Worm (Caenorhabditis elegans): ENCODE data around the gene anoh-1.
"Not testable (repeated sequence)": the region's sequence is repeated elsewhere in the genome, so short reads cannot be mapped to it uniquely, and the experiment has no call there.

anoh-1 gene

ce11 chrIII:13246265-13246664 lies at the start of gene anoh-1:
anoh-1 (plus strand) TSS chrIII:13246565.
- no peak for TF ChIP-seq W03F9.2 (tag; optimal IDR thresholded peaks at IDR 0.05)

DNA sequence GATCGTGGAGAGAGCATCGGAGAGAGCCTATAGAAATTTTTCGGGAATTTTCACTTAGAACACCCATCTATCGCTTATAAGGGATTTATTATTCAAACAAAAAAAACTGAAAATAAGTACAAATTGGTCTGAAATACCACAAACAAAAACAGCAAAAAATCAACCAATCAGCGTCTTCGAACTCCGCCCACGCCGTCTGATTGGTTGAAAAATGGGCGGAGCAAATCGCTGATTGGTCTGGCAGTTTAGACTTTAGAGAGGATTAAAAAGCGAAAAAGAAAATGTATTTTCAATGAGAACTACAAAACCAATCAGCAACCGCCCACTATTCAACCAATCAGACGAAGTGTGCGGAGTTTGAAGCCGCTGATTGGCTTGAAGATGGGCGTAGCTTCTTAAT lies 45.3 kb upstream of the anoh-1 start:
- TF ChIP-seq him-1 (tag; optimal IDR thresholded peaks at IDR 0.05) (no peak), dao-5 (tag; optimal IDR thresholded peaks at IDR 0.05) (no peak), W03F9.2 (tag; optimal IDR thresholded peaks at IDR 0.05) (no peak)

- TF ChIP-seq W03F9.2 (tag; optimal IDR thresholded peaks at IDR 0.05) (no peak), him-1 (tag; optimal IDR thresholded peaks at IDR 0.05) (no peak), dao-5 (tag; optimal IDR thresholded peaks at IDR 0.05) (no peak)
These were observed 44.5 kb upstream of the anoh-1 start for ce11 chrIII:13201901-13202300.

ce11 chrIII:13204682-13205081 lies 41.7 kb upstream of the anoh-1 start, which contains the start of gene Y39E4B.11:
Y39E4B.11 (plus strand) TSS chrIII:13204982.
- TF ChIP-seq dao-5 (tag; optimal IDR thresholded peaks at IDR 0.05) (no peak), him-1 (tag; optimal IDR thresholded peaks at IDR 0.05) (no peak), W03F9.2 (tag; optimal IDR thresholded peaks at IDR 0.05) (no peak)

DNA sequence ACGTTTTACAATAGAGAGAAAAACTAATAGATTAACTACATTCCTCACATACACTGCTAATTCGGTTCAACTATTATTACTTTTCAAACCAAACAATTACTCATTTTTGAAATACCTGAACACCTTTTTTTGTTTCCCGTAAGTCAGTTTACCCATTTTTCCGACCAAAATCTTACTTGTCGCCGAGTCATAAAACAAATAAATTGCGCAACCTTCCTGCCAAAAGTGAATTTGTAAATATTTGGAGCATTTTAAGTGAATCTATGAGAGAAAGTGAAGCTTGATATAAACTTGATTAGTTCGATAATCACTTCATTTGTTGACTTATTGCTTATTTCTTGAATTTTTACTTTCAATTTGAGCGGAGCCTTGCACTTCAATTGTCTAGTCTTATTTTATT lies 37.4 kb upstream of the anoh-1 start:
- no peak for TF ChIP-seq dao-5 (tag; optimal IDR thresholded peaks at IDR 0.05)
- TF ChIP-seq him-1 (tag; optimal IDR thresholded peaks at IDR 0.05), result no peak
- no peak for TF ChIP-seq W03F9.2 (tag; optimal IDR thresholded peaks at IDR 0.05)

DNA sequence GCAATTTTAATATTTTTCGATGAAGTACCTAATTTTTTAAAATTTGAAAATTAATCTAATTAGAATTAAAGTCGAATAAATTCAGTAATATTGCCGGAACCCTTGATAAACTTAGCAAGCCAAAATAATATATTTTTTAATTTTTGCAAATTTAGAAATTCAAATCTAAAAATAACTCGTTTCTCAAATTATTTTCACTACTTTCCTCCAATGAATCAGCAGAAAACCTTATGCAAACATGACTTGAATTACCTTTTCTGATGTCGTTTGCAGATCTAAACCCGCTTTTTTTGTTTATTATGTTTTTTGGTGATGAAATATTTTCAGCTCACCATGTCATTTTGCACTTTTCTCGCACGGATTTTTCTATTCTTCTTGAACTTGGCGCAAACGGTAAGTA lies 34.0 kb upstream of the anoh-1 start, which contains the start of gene tsp-3:
tsp-3 (plus strand) TSS at position 301 of the 400 bp plus-strand sequence.
- no peak for TF ChIP-seq dao-5 (tag; optimal IDR thresholded peaks at IDR 0.05)
- TF ChIP-seq him-1 (tag; optimal IDR thresholded peaks at IDR 0.05), result no peak
- no peak for TF ChIP-seq W03F9.2 (tag; optimal IDR thresholded peaks at IDR 0.05)

DNA sequence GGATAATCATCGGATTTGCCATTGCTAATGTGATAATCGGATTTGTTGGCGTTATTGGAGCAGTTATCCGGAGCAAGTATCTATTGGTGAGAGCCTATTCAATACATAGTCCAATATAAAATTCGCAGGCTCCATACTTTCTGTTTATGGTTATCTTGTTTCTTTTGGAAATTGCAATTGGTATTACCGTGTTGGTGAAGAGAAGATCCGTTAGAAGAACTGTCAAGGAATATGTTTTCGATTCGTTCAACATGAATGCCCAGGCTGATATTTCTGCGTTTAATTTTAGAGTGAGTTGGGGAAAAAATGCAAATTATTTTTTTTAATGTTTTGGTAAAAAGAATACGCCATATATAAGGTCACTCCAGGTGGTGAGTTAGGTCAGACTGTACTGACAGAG lies 33.3 kb upstream of the anoh-1 start:
- TF ChIP-seq W03F9.2 (tag; optimal IDR thresholded peaks at IDR 0.05) (no peak), him-1 (tag; optimal IDR thresholded peaks at IDR 0.05) (no peak), dao-5 (tag; optimal IDR thresholded peaks at IDR 0.05) (no peak)

DNA sequence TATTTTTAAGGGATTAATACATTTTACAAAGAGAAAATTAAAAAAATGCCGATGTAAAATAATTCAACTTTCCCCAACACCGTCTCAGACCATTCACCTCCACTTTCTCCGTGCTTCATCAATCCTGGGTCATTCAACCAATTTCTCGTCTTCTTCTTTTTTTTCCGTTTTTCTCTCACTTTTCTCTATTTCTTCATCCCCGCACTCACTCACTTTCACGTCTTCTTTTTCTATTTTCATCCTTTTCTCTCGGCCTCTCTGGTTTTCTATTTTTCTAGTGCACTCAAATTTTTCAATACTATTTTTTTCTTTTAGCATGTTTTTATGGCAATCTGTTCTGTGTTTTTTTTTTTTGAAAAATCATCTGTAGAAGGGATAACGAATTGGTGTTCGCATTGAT lies 30.7 kb upstream of the anoh-1 start:
- no peak for TF ChIP-seq dao-5 (tag; optimal IDR thresholded peaks at IDR 0.05)
- no peak for TF ChIP-seq W03F9.2 (tag; optimal IDR thresholded peaks at IDR 0.05)
- no peak for TF ChIP-seq him-1 (tag; optimal IDR thresholded peaks at IDR 0.05)

DNA sequence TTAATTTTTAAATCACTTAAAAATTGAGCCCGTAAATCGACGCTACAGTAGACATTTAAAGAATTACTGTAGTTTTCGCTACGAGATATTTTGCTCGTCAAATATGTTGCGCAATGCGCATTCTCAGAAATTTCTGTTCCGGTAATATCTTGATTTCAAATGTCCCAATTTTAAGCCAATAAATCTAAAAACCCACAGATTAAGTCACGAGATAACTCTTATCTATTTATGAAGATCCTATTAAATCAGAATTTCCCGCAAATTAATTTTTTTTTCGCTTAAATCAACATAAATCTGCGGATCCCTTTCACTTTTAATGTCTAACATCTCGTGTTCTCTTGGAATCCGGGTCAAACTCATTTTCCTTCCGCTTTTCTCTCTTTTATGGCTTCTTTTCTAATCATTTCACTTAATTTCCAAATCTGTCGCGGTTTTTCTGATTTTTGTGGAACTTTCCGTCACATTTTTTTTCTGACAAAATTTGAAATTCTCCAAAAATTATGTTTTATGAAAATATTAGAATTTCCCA lies 29.8 kb upstream of the anoh-1 start:
- TF ChIP-seq him-1 (tag; optimal IDR thresholded peaks at IDR 0.05) (no peak), dao-5 (tag; optimal IDR thresholded peaks at IDR 0.05) (no peak), W03F9.2 (tag; optimal IDR thresholded peaks at IDR 0.05) (no peak)

- no peak for TF ChIP-seq W03F9.2 (tag; optimal IDR thresholded peaks at IDR 0.05)
- TF ChIP-seq dao-5 (tag; optimal IDR thresholded peaks at IDR 0.05), result no peak
- TF ChIP-seq him-1 (tag; optimal IDR thresholded peaks at IDR 0.05), result no peak
These were observed 23.6 kb upstream of the anoh-1 start, which contains the start of gene Y43F4A.1 for ce11 chrIII:13222772-13223171. Y43F4A.1 (plus strand) TSS chrIII:13223072.

DNA sequence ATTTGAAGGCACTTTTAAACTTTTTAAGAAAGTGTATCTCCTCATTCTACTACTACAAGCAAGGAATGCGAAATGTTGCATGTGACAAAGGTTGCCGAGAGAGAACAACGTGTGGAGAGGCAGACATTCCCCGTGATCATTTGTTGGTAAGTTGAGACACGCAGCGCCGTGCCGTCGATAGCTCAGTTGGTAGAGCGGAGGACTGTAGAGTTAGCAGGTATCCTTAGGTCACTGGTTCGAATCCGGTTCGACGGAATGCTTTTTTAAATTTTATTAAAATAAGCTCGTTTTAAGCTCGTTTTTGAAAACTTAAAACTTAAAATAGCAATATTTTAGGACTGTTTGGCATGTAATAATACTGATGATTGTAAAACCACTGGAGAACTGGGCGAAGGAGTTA lies 22.0 kb upstream of the anoh-1 start:
- TF ChIP-seq W03F9.2 (tag; optimal IDR thresholded peaks at IDR 0.05) (no peak), dao-5 (tag; optimal IDR thresholded peaks at IDR 0.05) (peak; percentile 16)

DNA sequence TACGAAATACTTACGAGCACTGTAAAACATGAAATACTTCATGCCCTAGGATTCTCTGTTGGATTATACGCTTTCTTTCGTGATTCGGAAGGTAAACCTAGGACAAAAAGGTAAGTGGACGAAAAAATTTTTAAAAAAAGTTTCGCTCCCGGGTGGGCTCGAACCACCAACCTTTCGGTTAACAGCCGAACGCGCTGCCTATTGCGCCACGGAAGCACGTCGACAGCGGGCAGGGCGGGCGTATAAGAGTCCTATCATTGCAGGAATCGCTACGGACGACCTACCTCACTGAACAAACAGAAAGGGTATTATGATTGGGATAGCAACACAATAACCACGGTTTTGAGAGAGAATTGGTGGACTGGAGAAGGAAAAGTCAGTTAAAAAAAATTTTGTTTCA lies 21.3 kb upstream of the anoh-1 start:
- TF ChIP-seq W03F9.2 (tag; optimal IDR thresholded peaks at IDR 0.05) (no peak), him-1 (tag; optimal IDR thresholded peaks at IDR 0.05) (no peak), dao-5 (tag; optimal IDR thresholded peaks at IDR 0.05) (no peak)

DNA sequence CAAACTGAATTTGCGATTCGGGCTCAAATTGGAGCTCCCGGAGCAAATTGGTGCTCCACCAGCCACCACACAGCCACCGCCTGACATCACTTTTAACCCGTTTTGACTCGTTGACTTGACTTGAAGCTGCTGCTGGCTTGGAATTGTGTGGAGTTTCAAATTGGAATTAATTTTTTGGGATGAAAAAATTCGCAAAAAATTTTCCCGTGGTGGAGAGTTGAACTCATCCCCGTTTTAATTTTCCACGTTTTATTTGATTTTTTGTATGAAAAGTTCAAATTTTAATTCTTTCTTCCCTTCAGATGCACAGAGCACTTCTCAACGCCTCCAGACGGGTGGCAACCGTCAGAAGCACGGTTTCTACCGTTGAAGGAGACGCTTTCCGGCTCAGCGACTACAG lies 1.1 kb upstream of the anoh-1 start, which contains the start of gene Y43F4A.4:
Y43F4A.4 (plus strand) TSS at position 301 of the 400 bp plus-strand sequence.
- not testable (repeated sequence) for TF ChIP-seq dao-5, W03F9.2, him-1 (tag; optimal IDR thresholded peaks at IDR 0.05)

DNA sequence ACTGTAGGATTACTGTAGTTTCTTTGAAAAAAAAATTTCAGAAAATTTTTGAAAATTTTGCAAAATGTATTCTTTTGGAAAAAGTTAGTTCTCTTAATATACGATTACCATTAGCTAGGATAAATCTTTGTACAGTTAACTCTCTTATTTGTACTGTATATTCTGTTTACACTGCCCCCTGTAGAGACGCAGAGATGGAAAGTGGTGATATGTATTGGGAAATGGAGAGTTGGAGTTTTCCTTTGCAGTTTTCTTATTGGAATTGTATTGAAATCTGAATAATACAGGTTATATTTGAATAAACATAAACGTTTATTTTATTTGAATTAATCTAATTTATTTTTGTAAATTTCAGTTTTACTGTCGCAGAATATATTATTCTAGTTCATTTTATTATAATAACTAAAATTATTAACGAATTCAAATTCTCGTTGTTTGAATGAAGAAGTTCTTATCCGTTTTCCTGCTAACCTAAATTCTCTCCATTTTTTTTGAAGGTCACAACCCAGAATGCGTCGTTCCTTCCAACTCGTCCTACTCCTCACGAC lies 7.9 kb downstream of the anoh-1 start, which contains the start of gene F56A8.9:
F56A8.9 (plus strand) TSS at position 498 of the 548 bp plus-strand sequence.
- TF ChIP-seq dao-5 (tag; optimal IDR thresholded peaks at IDR 0.05) (no peak), W03F9.2 (tag; optimal IDR thresholded peaks at IDR 0.05) (no peak)

ce11 chrIII:13256438-13256928 lies 10.1 kb downstream of the anoh-1 start, which contains the start of gene F56A8.3:
F56A8.3 (plus strand) TSS chrIII:13256878.
- no peak for TF ChIP-seq dao-5 (tag; optimal IDR thresholded peaks at IDR 0.05)
- no peak for TF ChIP-seq him-1 (tag; optimal IDR thresholded peaks at IDR 0.05)
- peak; percentile 39 for TF ChIP-seq W03F9.2 (tag; optimal IDR thresholded peaks at IDR 0.05)
